Worm (Caenorhabditis elegans): Measurements from ENCODE around the gene snf-3.

DNA sequence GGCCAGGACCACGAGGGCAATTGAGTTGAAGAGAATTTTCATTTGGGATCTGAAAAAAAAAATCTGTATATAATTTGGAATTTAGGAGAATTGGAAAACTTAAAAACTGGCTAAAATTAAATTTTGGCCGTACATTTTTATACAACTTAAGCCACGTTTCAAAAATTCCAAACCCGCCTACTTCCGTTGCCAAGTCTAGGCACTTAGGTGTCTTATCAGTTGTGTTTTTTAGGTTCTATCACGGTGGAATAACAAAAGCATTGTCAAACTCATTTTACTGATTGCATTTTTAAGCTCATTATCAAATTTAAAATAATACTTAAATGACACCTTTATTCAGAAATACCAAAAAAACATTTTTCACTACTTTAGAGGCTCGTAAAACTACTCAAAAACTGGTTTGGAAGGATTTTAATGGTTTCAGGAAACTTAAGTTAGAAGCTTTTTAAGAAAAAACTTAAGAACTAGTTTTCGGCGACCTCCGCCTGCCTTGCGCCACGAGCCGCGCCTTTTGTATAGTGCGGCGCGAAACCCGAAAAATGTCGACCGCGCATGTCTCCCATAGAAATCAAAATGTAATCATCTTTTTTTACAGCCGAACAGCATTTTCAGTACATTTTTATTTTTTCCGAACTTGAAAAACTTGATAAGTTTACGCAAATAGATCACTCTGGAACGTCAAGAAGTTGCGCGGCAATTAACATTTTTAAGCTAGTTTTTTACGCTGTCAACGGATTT lies 26.4 kb downstream of the snf-3 start, which contains the start of gene lips-13:
- TF ChIP-seq him-1 (tag; optimal IDR thresholded peaks at IDR 0.05): no peak
- TF ChIP-seq W03F9.2 (tag; optimal IDR thresholded peaks at IDR 0.05): no peak
